Worm (Caenorhabditis elegans) whole organism, L4/young adult: ENCODE data around the gene atf-2.

Experiments
- W03F9.2 ChIP-seq: fragments of 150-350 bp; optimal IDR thresholded peaks from 2 replicates; lab custom pipeline; 2014; ENCODE audit warnings: missing biosample characterization, missing genetic modification characterization
- dao-5 ChIP-seq: sonication (generic microtip); optimal IDR thresholded peaks from 2 replicates; lab custom pipeline; 2016; ENCODE audit warnings: missing genotype, missing genetic modification characterization, moderate library complexity, missing compliant biosample characterization
- him-1 ChIP-seq: sonication (generic microtip); optimal IDR thresholded peaks from 2 replicates; lab custom pipeline; 2016; ENCODE audit warnings: missing genotype, missing genetic modification reagents, missing genetic modification characterization, missing compliant biosample characterization

The atf-2 gene

DNA sequence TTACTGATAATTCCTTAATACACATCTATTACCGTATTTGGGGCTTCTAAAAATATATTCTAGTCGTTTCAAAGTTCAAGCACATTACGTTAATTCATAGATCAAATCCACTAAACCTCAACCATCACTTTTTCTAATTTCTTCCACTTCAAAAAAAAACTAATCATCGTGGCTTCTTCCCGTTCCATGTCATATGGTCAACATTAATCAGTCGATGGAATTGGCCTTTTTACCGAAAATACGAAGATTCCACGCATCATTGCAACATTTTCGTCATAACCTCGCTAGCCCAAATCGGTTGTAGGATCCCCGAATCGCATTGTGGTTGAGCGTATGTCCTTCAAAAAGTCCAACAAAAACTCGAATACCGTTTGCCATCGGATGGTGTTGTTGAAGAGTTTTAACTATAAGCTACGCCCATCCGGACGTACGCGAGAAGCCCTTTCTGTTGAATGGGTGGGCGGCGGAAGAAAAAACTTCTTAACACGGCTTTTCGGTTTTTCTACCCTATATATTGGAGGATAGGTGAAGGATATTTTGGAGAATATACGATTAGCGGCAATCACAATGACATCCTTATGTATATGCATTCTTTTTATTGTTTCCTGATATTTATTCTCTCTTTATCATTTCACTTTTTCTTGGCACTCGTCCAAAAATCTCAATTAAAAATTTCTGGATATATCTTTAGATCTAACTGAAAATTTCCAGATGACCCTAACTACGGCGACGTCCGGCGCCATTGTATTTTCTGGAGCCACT, 19.3 kb upstream of the atf-2 start, which contains the start of gene rol-6:
Gene rol-6 (plus strand): TSS at position 712 of the 762 bp plus-strand sequence.
- TF ChIP-seq W03F9.2 (tag; lab: Kevin White, UChicago) (no peak), him-1 (tag; lab: Kevin White, UChicago) (no peak), dao-5 (tag; lab: Kevin White, UChicago) (no peak)

DNA sequence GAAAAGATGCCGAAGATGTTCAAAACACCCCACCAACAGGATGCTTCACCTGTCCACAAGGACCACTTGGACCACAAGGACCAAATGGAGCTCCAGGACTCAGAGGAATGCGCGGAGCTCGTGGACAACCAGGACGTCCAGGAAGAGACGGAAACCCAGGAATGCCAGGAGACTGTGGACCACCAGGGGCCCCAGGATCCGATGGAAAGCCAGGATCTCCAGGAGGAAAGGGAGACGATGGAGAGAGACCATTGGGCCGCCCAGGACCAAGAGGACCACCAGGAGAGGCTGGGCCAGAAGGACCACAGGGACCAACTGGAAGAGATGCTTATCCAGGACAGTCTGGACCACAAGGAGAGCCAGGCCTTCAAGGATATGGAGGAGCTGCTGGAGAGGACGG, 18.2 kb upstream of the atf-2 start:
- TF ChIP-seq dao-5 (tag; lab: Kevin White, UChicago) (no peak), W03F9.2 (tag; lab: Kevin White, UChicago) (no peak), him-1 (tag; lab: Kevin White, UChicago) (no peak)

DNA sequence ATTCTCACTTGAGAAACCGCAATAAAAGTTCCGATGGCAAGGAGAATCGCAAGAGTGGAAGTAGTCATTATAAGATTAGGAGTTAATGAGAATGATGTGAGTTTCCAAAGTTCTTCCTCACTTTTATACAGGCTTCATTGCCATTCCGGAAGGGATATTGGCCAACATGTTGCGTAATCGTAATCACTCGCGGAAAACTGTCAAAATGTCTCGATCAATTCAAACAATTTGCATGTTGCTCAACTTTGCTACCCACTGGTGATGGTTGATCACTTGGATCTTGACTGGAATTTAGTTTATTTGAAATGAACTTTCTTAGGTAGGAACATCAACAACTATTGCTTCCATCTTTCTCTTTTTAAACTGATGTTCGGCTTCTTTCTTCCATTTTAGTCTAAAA, 14.3 kb upstream of the atf-2 start, which contains the start of gene idpb-4:
Gene idpb-4 (minus strand): TSS at position 101 of the 400 bp plus-strand sequence.
- TF ChIP-seq W03F9.2 (tag; lab: Kevin White, UChicago) (no peak), him-1 (tag; lab: Kevin White, UChicago) (no peak)

DNA sequence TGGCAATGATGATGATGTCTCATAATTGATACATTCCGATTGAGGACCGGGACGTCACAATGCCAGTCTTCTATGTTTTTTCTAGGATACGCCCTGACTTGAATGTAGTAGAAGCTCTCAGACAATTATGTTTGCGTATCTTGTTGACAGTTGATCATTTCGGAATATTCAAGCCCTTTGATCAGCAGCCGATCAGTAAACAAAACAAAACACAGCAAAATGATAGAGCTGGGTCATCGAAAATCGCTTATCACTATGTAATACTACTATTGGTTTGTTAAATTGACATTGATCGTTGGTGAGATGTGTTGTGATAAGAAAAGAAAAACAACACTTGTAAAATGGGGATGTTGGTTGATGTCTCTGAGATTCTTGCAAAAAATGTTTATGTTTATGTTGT, 13.5 kb upstream of the atf-2 start:
- TF ChIP-seq him-1 (tag; lab: Kevin White, UChicago) (no peak), dao-5 (tag; lab: Kevin White, UChicago) (no peak)

DNA sequence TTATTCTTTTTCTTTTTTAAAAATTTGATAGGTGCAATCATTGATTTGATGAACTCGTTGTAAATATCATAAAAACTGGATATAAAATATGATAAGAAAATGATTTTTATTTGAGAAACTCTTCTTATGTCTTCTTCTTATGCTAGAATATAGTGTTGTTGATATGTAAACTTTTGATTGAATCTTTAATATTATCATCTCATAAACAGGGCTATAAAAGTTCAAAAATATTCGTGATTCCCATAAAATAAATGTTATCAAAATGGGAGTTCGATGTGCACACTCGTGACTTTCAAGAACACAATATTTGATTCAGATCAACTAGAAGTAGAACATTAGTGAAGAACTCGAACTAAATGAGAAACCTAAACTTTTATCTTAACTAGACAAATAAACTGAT, 12.8 kb upstream of the atf-2 start:
- TF ChIP-seq W03F9.2 (tag; lab: Kevin White, UChicago) (no peak), dao-5 (tag; lab: Kevin White, UChicago) (no peak), him-1 (tag; lab: Kevin White, UChicago) (no peak)

DNA sequence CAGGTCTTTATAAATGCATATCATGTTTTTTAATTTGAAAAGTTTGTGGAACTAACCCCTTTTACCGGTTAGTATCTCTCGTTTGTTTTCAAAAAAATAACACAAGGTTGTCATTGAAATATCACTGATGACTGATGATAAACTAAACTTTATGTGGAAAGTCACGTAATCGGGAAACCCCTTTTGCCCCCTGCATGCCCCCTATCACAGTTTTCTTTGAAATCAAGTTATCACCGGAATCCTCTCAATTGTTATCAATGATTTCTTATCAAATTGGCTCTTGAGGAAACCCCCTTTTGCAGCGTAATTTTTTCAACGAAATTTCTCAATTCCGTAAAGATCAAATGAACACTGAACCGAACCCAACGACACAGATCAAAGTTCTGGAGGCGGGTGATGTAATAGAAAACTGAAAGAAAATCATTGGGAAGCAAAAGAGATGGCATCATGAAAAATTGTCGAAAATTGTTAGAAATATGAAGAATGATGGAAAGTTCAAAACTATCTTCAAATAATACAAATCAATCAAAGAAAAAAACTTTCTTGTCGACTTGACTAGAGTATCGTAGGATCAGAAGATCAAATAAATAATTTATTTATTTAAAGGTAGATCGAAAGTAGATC, 11.3 kb upstream of the atf-2 start:
- no peak for TF ChIP-seq dao-5 (tag; lab: Kevin White, UChicago)
- TF ChIP-seq W03F9.2 (tag; lab: Kevin White, UChicago), result no peak
- TF ChIP-seq him-1 (tag; lab: Kevin White, UChicago), result no peak

DNA sequence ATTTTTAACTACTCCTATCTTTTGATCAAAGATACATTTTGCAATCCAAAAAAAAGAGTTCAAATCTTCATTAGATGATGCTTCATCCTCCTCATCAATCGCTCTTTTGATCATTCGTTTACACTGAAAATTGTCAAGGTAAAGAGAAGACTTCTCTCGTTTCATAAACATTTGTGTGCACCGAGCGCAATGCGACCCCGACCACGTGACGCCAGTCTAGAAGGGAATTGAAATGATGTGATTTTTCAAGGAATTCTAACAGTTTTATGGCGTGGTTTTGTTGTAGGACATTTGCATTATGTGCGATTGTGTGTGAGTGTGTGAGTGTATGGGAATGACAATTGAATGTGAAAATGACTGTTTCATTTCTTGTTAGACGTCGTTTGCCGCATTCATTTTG, 10.5 kb upstream of the atf-2 start:
- no peak for TF ChIP-seq W03F9.2 (tag; lab: Kevin White, UChicago)
- no peak for TF ChIP-seq dao-5 (tag; lab: Kevin White, UChicago)
- no peak for TF ChIP-seq him-1 (tag; lab: Kevin White, UChicago)

DNA sequence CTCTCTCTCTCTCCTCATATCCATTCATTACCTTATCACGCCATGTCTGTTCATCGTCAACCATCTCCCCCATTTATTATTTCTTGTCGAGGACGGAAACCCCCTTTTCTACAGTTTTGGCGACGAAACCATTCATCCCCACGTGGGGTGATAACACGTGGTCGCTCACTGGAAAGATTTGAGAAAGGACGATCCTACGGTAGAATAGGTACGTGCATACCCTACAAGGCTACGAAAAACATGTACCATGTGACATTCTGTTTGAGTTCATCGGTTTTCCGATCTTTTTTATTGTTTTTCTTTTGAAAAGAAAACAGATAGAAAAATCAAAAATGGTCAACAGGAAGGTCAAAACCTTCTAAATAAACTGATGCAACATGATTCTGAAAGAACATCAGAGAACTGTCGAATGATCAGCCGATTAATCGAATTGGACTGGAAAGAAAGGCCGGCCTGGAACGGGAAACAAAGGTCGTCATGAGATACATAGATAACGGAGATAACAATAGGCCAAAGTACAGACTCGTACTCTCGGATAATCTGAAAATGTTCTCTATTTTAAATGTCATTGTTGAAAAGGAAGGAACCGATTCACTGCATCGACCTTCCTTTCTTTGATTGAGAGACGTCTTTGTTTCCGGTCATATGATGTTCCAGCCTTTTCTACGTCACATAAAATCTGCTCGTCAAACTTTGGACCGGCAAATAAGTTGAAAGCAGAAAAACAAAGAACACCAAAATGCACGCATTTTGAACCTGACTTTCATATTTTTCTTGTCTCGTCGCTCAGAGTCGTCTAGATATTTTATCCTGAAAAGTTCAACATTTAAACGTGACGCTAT, 9.6 kb upstream of the atf-2 start:
- no peak for TF ChIP-seq W03F9.2 (tag; lab: Kevin White, UChicago)

ce11 chrII:8742972-8743371, 8.8 kb upstream of the atf-2 start:
- TF ChIP-seq dao-5 (tag; lab: Kevin White, UChicago), result no peak
- no peak for TF ChIP-seq him-1 (tag; lab: Kevin White, UChicago)
- no peak for TF ChIP-seq W03F9.2 (tag; lab: Kevin White, UChicago)

- TF ChIP-seq dao-5 (tag; lab: Kevin White, UChicago) (no peak), him-1 (tag; lab: Kevin White, UChicago) (no peak), W03F9.2 (tag; lab: Kevin White, UChicago) (no peak)
Observed at ce11 chrII:8743379-8744173, 8.2 kb upstream of the atf-2 start, which contains the start of gene mak-1. mak-1 (plus strand) TSS chrII:8744071.

DNA sequence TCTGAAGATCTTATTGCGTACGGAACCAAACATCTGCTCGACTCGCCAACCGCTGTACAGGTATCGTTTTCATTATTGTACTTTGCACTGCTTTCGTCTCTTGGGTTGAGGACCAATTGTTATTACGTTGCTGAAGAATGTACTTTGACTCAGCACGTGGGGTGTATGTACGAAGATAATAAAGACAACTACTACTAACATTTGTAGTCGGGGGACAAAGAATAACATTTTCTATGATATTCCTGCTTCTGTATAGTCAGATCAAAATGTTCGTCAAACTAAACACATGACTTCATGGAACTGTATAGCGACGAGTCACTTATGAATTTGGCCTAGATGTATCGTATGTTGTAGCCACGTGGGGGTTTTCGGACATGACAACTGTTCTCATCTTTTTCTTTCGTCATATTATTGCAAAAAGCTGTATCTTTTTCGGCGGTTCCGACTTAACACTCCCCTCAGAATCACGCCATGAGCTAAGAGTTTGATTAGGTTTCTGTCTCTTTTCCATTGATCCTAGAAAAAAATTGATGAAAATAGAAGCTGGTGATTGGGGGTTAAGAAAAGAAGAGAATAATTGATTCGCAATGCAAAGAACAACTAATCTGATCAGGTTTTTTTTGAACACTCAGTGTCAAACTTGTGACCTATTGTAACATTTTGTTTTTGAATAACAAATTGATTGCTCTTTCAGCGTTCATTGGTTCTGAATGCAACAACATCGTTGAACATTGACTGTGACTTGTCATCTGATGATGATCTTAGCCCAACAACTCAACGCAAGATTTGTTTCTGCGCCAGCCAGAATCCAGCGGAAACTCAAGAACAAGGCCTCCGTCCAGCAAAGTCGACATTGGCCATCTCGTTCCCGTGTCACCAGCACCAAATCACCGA, 7.0 kb upstream of the atf-2 start:
- TF ChIP-seq dao-5 (tag; lab: Kevin White, UChicago) (no peak), W03F9.2 (tag; lab: Kevin White, UChicago) (no peak), him-1 (tag; lab: Kevin White, UChicago) (no peak)
